Worm (Caenorhabditis elegans) whole organism, L1 larva: ENCODE measurements around the gene C25A8.1.

Experiments used
- C04F5.9 ChIP-seq: sonication (generic microtip); optimal IDR thresholded peaks from 2 replicates; lab custom pipeline; 2016; ENCODE audit warnings: missing genetic modification characterization, missing compliant biosample characterization
- C34B4.2 ChIP-seq: sonication (generic microtip); optimal IDR thresholded peaks from 2 replicates; lab custom pipeline; 2017; ENCODE audit warnings: mild to moderate bottlenecking, missing genetic modification characterization, missing compliant biosample characterization
- aha-1 ChIP-seq: fragments of 150-350 bp; optimal IDR thresholded peaks from 2 replicates; lab custom pipeline; 2014; ENCODE audit warnings: missing biosample characterization, missing genetic modification characterization
- alr-1 ChIP-seq: fragments of 200-800 bp; sonication (Bioruptor generic); optimal IDR thresholded peaks from 2 replicates; lab custom pipeline; 2018; ENCODE audit warnings: borderline replicate concordance, mild to moderate bottlenecking, missing genetic modification characterization, missing compliant biosample characterization
- ama-1 ChIP-seq: fragments of 150-350 bp; optimal IDR thresholded peaks from 2 replicates; lab custom pipeline; 2014
- ceh-82 ChIP-seq, 3 experiments: fragments of 150-350 bp in 1 of 3; sonication (generic microtip) in 2 of 3; optimal IDR thresholded peaks; 2 replicates each; lab custom pipeline; 2014 to 2017; ENCODE audit warnings: missing biosample characterization in 3 of 3, missing genetic modification characterization in 3 of 3
- ceh-88 ChIP-seq: fragments of 200-800 bp; sonication (Bioruptor generic); IDR thresholded peaks from 2 replicates; pipeline ENCODE4 v1.3.6; 2022; ENCODE audit warnings: missing genetic modification characterization, missing compliant biosample characterization
- ceh-90 ChIP-seq: sonication (generic microtip); optimal IDR thresholded peaks from 2 replicates; lab custom pipeline; 2016; ENCODE audit warnings: missing genetic modification characterization, missing compliant biosample characterization
- dpl-1 ChIP-seq, 3 experiments: fragments of 150-350 bp in 2 of 3; sonication (generic microtip) in 1 of 3; optimal IDR thresholded peaks; 2 replicates each; lab custom pipeline; 2014 to 2017; ENCODE audit warnings: missing biosample characterization in 3 of 3, missing genetic modification characterization in 3 of 3, missing genetic modification reagents in 3 of 3
- efl-1 ChIP-seq, 4 experiments: fragments of 150-350 bp; optimal IDR thresholded peaks in 3 of 4; peaks in 1 of 4; 1 replicate in 1 of 4; 2 replicates in 3 of 4; lab custom pipeline; 2014; ENCODE audit warnings: missing biosample characterization in 2 of 4, missing genetic modification characterization in 2 of 4, missing genetic modification reagents in 2 of 4
- egl-27 ChIP-seq, 2 experiments: fragments of 150-350 bp in 1 of 2; sonication (generic microtip); optimal IDR thresholded peaks; 3 replicates each; lab custom pipeline; 2017 to 2018; ENCODE audit warnings: missing biosample characterization in 2 of 2, missing genetic modification characterization in 2 of 2, missing genetic modification reagents in 2 of 2
- fkh-4 ChIP-seq: sonication (generic microtip); optimal IDR thresholded peaks from 2 replicates; lab custom pipeline; 2016; ENCODE audit warnings: missing compliant biosample characterization, missing genetic modification characterization, borderline replicate concordance
- fos-1 ChIP-seq: fragments of 150-350 bp; optimal IDR thresholded peaks from 2 replicates; lab custom pipeline; 2014; ENCODE audit warnings: missing biosample characterization, missing genetic modification characterization
- grh-1 ChIP-seq: fragments of 200-800 bp; sonication (Bioruptor generic); IDR thresholded peaks from 2 replicates; pipeline ENCODE4 v1.3.6; 2022; ENCODE audit warnings: missing genetic modification reagents, missing genetic modification characterization, missing compliant biosample characterization
- isw-1 ChIP-seq: fragments of 200-800 bp; sonication (Bioruptor generic); IDR thresholded peaks from 2 replicates; pipeline ENCODE4 v1.3.6; 2022; ENCODE audit warnings: missing genetic modification characterization, missing compliant biosample characterization
- jun-1 ChIP-seq: fragments of 150-350 bp; optimal IDR thresholded peaks from 2 replicates; lab custom pipeline; 2014; ENCODE audit warnings: missing biosample characterization, missing genetic modification reagents, missing genetic modification characterization
- lin-35 ChIP-seq, 2 experiments: fragments of 150-350 bp; optimal IDR thresholded peaks; 2 replicates each; lab custom pipeline; 2014; ENCODE audit warnings: missing biosample characterization in 2 of 2, missing genetic modification characterization in 2 of 2, missing genetic modification reagents in 2 of 2
- lin-39 ChIP-seq: fragments of 150-350 bp; optimal IDR thresholded peaks from 2 replicates; lab custom pipeline; 2014; ENCODE audit warnings: missing biosample characterization, missing genetic modification reagents, missing genetic modification characterization
- lir-3 ChIP-seq: sonication (generic microtip); optimal IDR thresholded peaks from 2 replicates; lab custom pipeline; 2016; ENCODE audit warnings: mild to moderate bottlenecking, missing genetic modification characterization, moderate library complexity, missing compliant biosample characterization; ENCODE audit not compliant: poor library complexity
- lsy-2 ChIP-seq, 2 experiments: fragments of 150-350 bp; optimal IDR thresholded peaks; 2 replicates each; lab custom pipeline; 2014; ENCODE audit warnings: missing biosample characterization in 2 of 2, missing genetic modification characterization in 2 of 2
- mab-9 ChIP-seq: fragments of 200-800 bp; sonication (Bioruptor generic); IDR thresholded peaks from 2 replicates; pipeline ENCODE4 v1.3.6; 2022; ENCODE audit warnings: missing genetic modification reagents, missing genetic modification characterization, missing compliant biosample characterization
- mef-2 ChIP-seq: fragments of 150-350 bp; optimal IDR thresholded peaks from 2 replicates; lab custom pipeline; 2014; ENCODE audit warnings: missing biosample characterization, missing genetic modification characterization
- mep-1 ChIP-seq: fragments of 150-350 bp; optimal IDR thresholded peaks from 2 replicates; lab custom pipeline; 2014; ENCODE audit warnings: missing biosample characterization, missing genetic modification characterization
- nhr-11 ChIP-seq: fragments of 150-350 bp; optimal IDR thresholded peaks from 2 replicates; lab custom pipeline; 2014; ENCODE audit warnings: missing biosample characterization, missing genetic modification characterization
- nhr-12 ChIP-seq: sonication (generic microtip); optimal IDR thresholded peaks from 2 replicates; lab custom pipeline; 2017; ENCODE audit warnings: missing biosample characterization, missing genetic modification characterization
- nhr-28 ChIP-seq: fragments of 150-350 bp; optimal IDR thresholded peaks from 2 replicates; lab custom pipeline; 2014; ENCODE audit warnings: missing biosample characterization, missing genetic modification characterization
- nhr-71 ChIP-seq: sonication (generic microtip); optimal IDR thresholded peaks from 2 replicates; lab custom pipeline; 2016; ENCODE audit warnings: mild to moderate bottlenecking, missing genetic modification characterization, moderate library complexity, missing compliant biosample characterization
- nhr-77 ChIP-seq: fragments of 150-350 bp; optimal IDR thresholded peaks from 2 replicates; lab custom pipeline; 2014; ENCODE audit warnings: missing biosample characterization, missing genetic modification characterization
- nhr-84 ChIP-seq: sonication (generic microtip); optimal IDR thresholded peaks from 2 replicates; lab custom pipeline; 2017; ENCODE audit warnings: missing biosample characterization, missing genetic modification characterization
- nhr-85 ChIP-seq: sonication (generic microtip); peaks from one replicate; lab custom pipeline; 2016; ENCODE audit warnings: missing genetic modification characterization, inconsistent platforms, missing compliant biosample characterization
- nhr-90 ChIP-seq: sonication (generic microtip); optimal IDR thresholded peaks from 2 replicates; lab custom pipeline; 2016; ENCODE audit warnings: mild to moderate bottlenecking, missing genetic modification characterization, missing compliant biosample characterization; ENCODE audit not compliant: poor library complexity
- pag-3 ChIP-seq: sonication (generic microtip); optimal IDR thresholded peaks from 2 replicates; lab custom pipeline; 2017; ENCODE audit warnings: missing genetic modification characterization, mild to moderate bottlenecking, missing compliant biosample characterization, antibody characterized with exemption, borderline replicate concordance; ENCODE audit not compliant: insufficient read depth
- skn-1 ChIP-seq: fragments of 150-350 bp; optimal IDR thresholded peaks from 2 replicates; lab custom pipeline; 2014; ENCODE audit warnings: missing biosample characterization, missing genetic modification characterization
- snu-23 ChIP-seq: sonication (generic microtip); optimal IDR thresholded peaks from 2 replicates; lab custom pipeline; 2016; ENCODE audit warnings: missing genetic modification characterization, missing compliant biosample characterization
- sox-4 ChIP-seq: sonication (generic microtip); optimal IDR thresholded peaks from 2 replicates; lab custom pipeline; 2016; ENCODE audit warnings: missing genetic modification characterization, missing compliant biosample characterization
- sptf-1 ChIP-seq: fragments of 150-350 bp; optimal IDR thresholded peaks from 2 replicates; lab custom pipeline; 2014; ENCODE audit warnings: missing biosample characterization, missing genetic modification characterization
- sup-37 ChIP-seq: fragments of 200-800 bp; sonication (Bioruptor generic); optimal IDR thresholded peaks from 2 replicates; lab custom pipeline; 2018; ENCODE audit warnings: mild to moderate bottlenecking, missing genetic modification characterization, missing compliant biosample characterization
- tbx-2 ChIP-seq: sonication (generic microtip); optimal IDR thresholded peaks from 2 replicates; lab custom pipeline; 2016; ENCODE audit warnings: missing genetic modification characterization, missing compliant biosample characterization
- xbp-1 ChIP-seq: sonication (generic microtip); optimal IDR thresholded peaks from 2 replicates; lab custom pipeline; 2016; ENCODE audit warnings: missing genetic modification characterization, missing compliant biosample characterization
- zag-1 ChIP-seq: fragments of 150-350 bp; optimal IDR thresholded peaks from 2 replicates; lab custom pipeline; 2014; ENCODE audit warnings: missing biosample characterization, missing genetic modification characterization
- ztf-4 ChIP-seq: fragments of 150-350 bp; optimal IDR thresholded peaks from 2 replicates; lab custom pipeline; 2014; ENCODE audit warnings: missing biosample characterization, missing genetic modification characterization

C25A8.1 gene

ce11 chrIV:7010835-7011234 is at the start of gene C25A8.1:
Gene C25A8.1, plus strand, starts transcription at chrIV:7011135.
- TF ChIP-seq efl-1 (optimal IDR thresholded peaks at IDR 0.05; lab: Kevin White, UChicago) (no peak), efl-1 (GFP tag; optimal IDR thresholded peaks at IDR 0.05 in 1 of 2; lab: Kevin White, UChicago) (peak in 1 of 2 experiments; percentile 15), ama-1 (lab: Kevin White, UChicago) (no peak), nhr-12 (tag; lab: Kevin White, UChicago) (no peak)
- TF ChIP-seq, all 84 proteins: peak for 1

DNA sequence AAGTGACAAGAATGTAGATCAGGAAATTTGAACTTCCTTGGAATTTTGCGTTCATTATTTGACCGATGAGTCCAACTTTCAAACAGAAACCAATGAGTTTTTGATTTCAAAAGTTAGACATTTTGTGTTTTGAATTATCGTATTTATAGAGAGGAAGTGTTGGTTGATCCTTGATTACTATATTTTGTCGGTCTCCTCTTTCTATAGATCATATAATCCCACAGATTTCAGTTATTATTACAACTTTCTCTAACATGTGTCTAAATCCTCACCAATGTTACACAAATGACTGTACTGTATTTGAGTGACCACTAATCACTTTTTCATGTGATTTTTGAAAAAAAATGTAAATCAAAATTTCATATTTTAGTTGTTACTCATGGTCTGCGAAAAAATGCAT is 46.4 kb upstream of the C25A8.1 start, which contains the start of gene B0478.3:
TSS of gene B0478.3 (minus strand) at position 101 of the 400 bp plus-strand sequence.
- no peak for TF ChIP-seq nhr-77
- TF ChIP-seq nhr-11 (tag; lab: Kevin White, UChicago) = no peak
- TF ChIP-seq ceh-82 (tag; optimal IDR thresholded peaks at IDR 0.05; lab: Kevin White, UChicago) = no peak
- TF ChIP-seq xbp-1 = no peak
- no peak for TF ChIP-seq sox-4 (tag; lab: Kevin White, UChicago)
- TF ChIP-seq lir-3 (tag; lab: Kevin White, UChicago) = no peak
- no peak for TF ChIP-seq lsy-2 (tag; optimal IDR thresholded peaks at IDR 0.05; lab: Kevin White, UChicago)
- no peak for TF ChIP-seq lin-35 (GFP tag; optimal IDR thresholded peaks at IDR 0.05; lab: Kevin White, UChicago)
- TF ChIP-seq lin-39 (tag; lab: Kevin White, UChicago) = no peak
- no peak for TF ChIP-seq aha-1 (tag; lab: Kevin White, UChicago)
- TF ChIP-seq fkh-4 = no peak
- no peak for TF ChIP-seq efl-1 (optimal IDR thresholded peaks at IDR 0.05; lab: Kevin White, UChicago)
- no peak for TF ChIP-seq efl-1 (GFP tag; optimal IDR thresholded peaks at IDR 0.05 in 1 of 2; lab: Kevin White, UChicago)
- no peak for TF ChIP-seq ceh-90 (tag; lab: Kevin White, UChicago)
- no peak for TF ChIP-seq alr-1
- TF ChIP-seq nhr-28 (tag; lab: Kevin White, UChicago) = no peak

ce11 chrIV:6965192-6965591 is 45.7 kb upstream of the C25A8.1 start, which contains the start of gene ZK381.2:
Gene ZK381.2, plus strand, starts transcription at chrIV:6965492.
- TF ChIP-seq isw-1 (GFP tag; lab: Robert Waterston, UW) = no peak
- TF ChIP-seq jun-1 (tag; lab: Kevin White, UChicago) = no peak

ce11 chrIV:6970271-6970670 is 40.7 kb upstream of the C25A8.1 start, which contains the start of gene ZK381.8:
Gene ZK381.8, minus strand, starts transcription at chrIV:6970371.
- TF ChIP-seq C34B4.2 (tag; lab: Kevin White, UChicago) = no peak
- TF ChIP-seq lsy-2 (tag; optimal IDR thresholded peaks at IDR 0.05; lab: Kevin White, UChicago) = no peak
- no peak for TF ChIP-seq ceh-88 (GFP tag; lab: Robert Waterston, UW)
- no peak for TF ChIP-seq alr-1
- no peak for TF ChIP-seq lin-35 (GFP tag; optimal IDR thresholded peaks at IDR 0.05; lab: Kevin White, UChicago)
- no peak for TF ChIP-seq nhr-28 (tag; lab: Kevin White, UChicago)
- TF ChIP-seq mef-2 (tag; lab: Kevin White, UChicago) = no peak
- no peak for TF ChIP-seq sptf-1 (tag; lab: Kevin White, UChicago)
- TF ChIP-seq C04F5.9 (tag; lab: Kevin White, UChicago) = no peak
- TF ChIP-seq mab-9 (GFP tag; lab: Robert Waterston, UW) = no peak
- no peak for TF ChIP-seq mep-1
- TF ChIP-seq nhr-71 (tag; lab: Kevin White, UChicago) = no peak
- TF ChIP-seq aha-1 (tag; lab: Kevin White, UChicago) = no peak
- no peak for TF ChIP-seq nhr-85 (tag; lab: Kevin White, UChicago)
- TF ChIP-seq tbx-2 (tag; lab: Kevin White, UChicago) = no peak
- no peak for TF ChIP-seq skn-1 (tag; lab: Kevin White, UChicago)
- TF ChIP-seq sup-37 (GFP tag; lab: Kevin White, UChicago) = no peak
- TF ChIP-seq nhr-90 (tag; lab: Kevin White, UChicago) = no peak
- no peak for TF ChIP-seq nhr-12 (tag; lab: Kevin White, UChicago)
- no peak for TF ChIP-seq dpl-1 (GFP tag; optimal IDR thresholded peaks at IDR 0.05; lab: Kevin White, UChicago)

ce11 chrIV:6971213-6971612 is 39.7 kb upstream of the C25A8.1 start, which contains the start of gene ZK381.62:
Gene ZK381.62, minus strand, starts transcription at chrIV:6971313.
- no peak for TF ChIP-seq nhr-84
- no peak for TF ChIP-seq mep-1
- TF ChIP-seq skn-1 (tag; lab: Kevin White, UChicago) = no peak
- TF ChIP-seq aha-1 (tag; lab: Kevin White, UChicago) = no peak
- no peak for TF ChIP-seq ztf-4 (tag; lab: Kevin White, UChicago)
- TF ChIP-seq zag-1 (tag; lab: Kevin White, UChicago) = no peak
- TF ChIP-seq fos-1 (tag; lab: Kevin White, UChicago) = no peak
- TF ChIP-seq lir-3 (tag; lab: Kevin White, UChicago) = no peak
- TF ChIP-seq egl-27 (tag; optimal IDR thresholded peaks at IDR 0.05; lab: Kevin White, UChicago) = no peak
- no peak for TF ChIP-seq snu-23 (GFP tag; lab: Kevin White, UChicago)
- no peak for TF ChIP-seq pag-3 (tag; lab: Kevin White, UChicago)
- no peak for TF ChIP-seq jun-1 (tag; lab: Kevin White, UChicago)
- no peak for TF ChIP-seq grh-1 (GFP tag; lab: Robert Waterston, UW)
